Fruit fly (Drosophila melanogaster) whole organism, wandering third instar larva: ENCODE results near the gene Esp.

Experiments used
- Dfd ChIP-seq: fragments of >200 bp; optimal IDR thresholded peaks from 2 replicates; lab custom pipeline; 2017; ENCODE audit warnings: missing biosample characterization, missing genetic modification characterization
- Dif ChIP-seq: fragments of 200-275, 200-300 bp; sonication (Bioruptor generic); optimal IDR thresholded peaks from 2 replicates; lab custom pipeline; 2018; ENCODE audit warnings: missing biosample characterization, missing genetic modification characterization; ENCODE audit not compliant: partially characterized antibody
- Hnf4 ChIP-seq: fragments of 200-800 bp; sonication (Bioruptor generic); optimal IDR thresholded peaks from 2 replicates; lab custom pipeline; 2016; ENCODE audit warnings: missing biosample characterization, mild to moderate bottlenecking, missing genetic modification characterization
- Hr83 ChIP-seq: fragments of 200-300 bp; sonication (Bioruptor generic); optimal IDR thresholded peaks from 2 replicates; lab custom pipeline; 2016; ENCODE audit warnings: missing biosample characterization, mild to moderate bottlenecking, missing genetic modification characterization, moderate library complexity; ENCODE audit not compliant: poor library complexity, severe bottlenecking
- Jra ChIP-seq: sonication (Bioruptor generic); optimal IDR thresholded peaks from 2 replicates; lab custom pipeline; 2016; ENCODE audit warnings: missing biosample characterization, missing genetic modification characterization
- Myc ChIP-seq: fragments of >200 bp; optimal IDR thresholded peaks from 2 replicates; lab custom pipeline; 2017
- N ChIP-seq: fragments of >200 bp; optimal IDR thresholded peaks from 2 replicates; lab custom pipeline; 2018; ENCODE audit warnings: missing biosample characterization, missing external identifiers, missing genetic modification characterization
- fru ChIP-seq: fragments of 200-800 bp; sonication (Bioruptor generic); optimal IDR thresholded peaks from 3 replicates; lab custom pipeline; 2016; ENCODE audit warnings: missing biosample characterization, mild to moderate bottlenecking, missing genetic modification characterization
- h ChIP-seq: fragments of 200-800 bp; sonication (Bioruptor generic); optimal IDR thresholded peaks from 3 replicates; lab custom pipeline; 2016; ENCODE audit warnings: missing biosample characterization, mild to moderate bottlenecking, missing genetic modification characterization
- pan ChIP-seq: fragments of >200 bp; optimal IDR thresholded peaks from 2 replicates; lab custom pipeline; 2017
- psq ChIP-seq: fragments of 200-800 bp; sonication (Bioruptor generic); optimal IDR thresholded peaks from 3 replicates; lab custom pipeline; 2017; ENCODE audit warnings: missing biosample characterization, mild to moderate bottlenecking, missing genetic modification characterization, moderate library complexity
- usp ChIP-seq: fragments of >200 bp; optimal IDR thresholded peaks from 2 replicates; lab custom pipeline; 2017; ENCODE audit warnings: missing biosample characterization, missing genetic modification characterization

dm6 chr3R:24876843-24877457, 35.2 kb downstream of the Esp start, which contains the start of the genes CG11089 and CG31381:
- TF ChIP-seq psq (GFP tag; lab: Kevin White, UChicago) (no peak), N (GFP tag; lab: Kevin White, UChicago) (no peak), usp (GFP tag; lab: Kevin White, UChicago) (no peak), Dif (GFP tag; lab: Kevin White, UChicago) (no peak), h (GFP tag; lab: Kevin White, UChicago) (no peak), Jra (no peak), fru (GFP tag; lab: Kevin White, UChicago) (no peak), Hnf4 (GFP tag; lab: Kevin White, UChicago) (no peak), Dfd (GFP tag; lab: Kevin White, UChicago) (no peak), Myc (peak; percentile 54), Hr83 (GFP tag; lab: Kevin White, UChicago) (no peak), pan (lab: Kevin White, UChicago) (no peak)
